Worm (Caenorhabditis elegans): ENCODE results near the gene R11E3.2.

DNA sequence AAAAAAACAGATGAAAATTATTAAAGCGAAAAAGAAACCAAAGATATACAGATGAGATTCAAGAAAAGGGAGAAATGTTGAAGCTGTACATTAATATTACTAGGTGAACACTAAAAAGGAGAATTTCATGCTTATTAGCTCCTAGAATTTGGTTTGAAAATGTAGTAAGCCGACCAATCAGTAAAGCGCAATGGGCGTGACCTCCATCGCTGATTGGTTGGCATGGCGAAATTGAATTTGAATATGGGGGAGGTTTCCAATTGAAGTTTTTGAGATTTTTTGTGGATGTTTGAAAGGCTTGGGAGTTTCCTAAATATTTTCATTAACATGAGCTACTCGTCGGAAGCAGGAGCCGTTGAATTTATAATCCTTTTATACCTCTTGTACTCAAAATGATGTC is 4.6 kb downstream of the R11E3.2 start:
- TF ChIP-seq pqm-1 (tag; optimal IDR thresholded peaks at IDR 0.05): no peak
- no peak for TF ChIP-seq zfp-3 (GFP tag; conservative IDR thresholded peaks at IDR 0.05)
- no peak for TF ChIP-seq F49E8.2 (tag; optimal IDR thresholded peaks at IDR 0.05; ENCODE audit: borderline replicate concordance)
- no peak for TF ChIP-seq jun-1 (tag; optimal IDR thresholded peaks at IDR 0.05)
- no peak for TF ChIP-seq dpl-1 (GFP tag; optimal IDR thresholded peaks at IDR 0.05)
- no peak for TF ChIP-seq nhr-25 (tag; optimal IDR thresholded peaks at IDR 0.05; ENCODE audit: borderline replicate concordance, insufficient read depth)
- TF ChIP-seq F37D6.2 (tag; optimal IDR thresholded peaks at IDR 0.05): no peak
- TF ChIP-seq ces-1 (GFP tag; optimal IDR thresholded peaks at IDR 0.05): no peak
- no peak for TF ChIP-seq ceh-28 (tag; optimal IDR thresholded peaks at IDR 0.05)
- TF ChIP-seq dmd-6 (GFP tag; IDR thresholded peaks at IDR 0.05): no peak
- TF ChIP-seq nhr-111 (GFP tag; optimal IDR thresholded peaks at IDR 0.05): no peak
- TF ChIP-seq php-3 (GFP tag; IDR thresholded peaks at IDR 0.05): no peak
- no peak for TF ChIP-seq unc-62 (GFP tag; optimal IDR thresholded peaks at IDR 0.05 in 1 of 2)
- TF ChIP-seq unc-62 (tag; optimal IDR thresholded peaks at IDR 0.05): no peak
- no peak for TF ChIP-seq unc-130 (GFP tag; optimal IDR thresholded peaks at IDR 0.05)
